Worm (Caenorhabditis elegans): Measurements from ENCODE around the gene srlf-27.

The srlf-27 gene

ce11 chrIV:14621117-14621516 is 16.4 kb upstream of the srlf-27 start:
- TF ChIP-seq ham-2 (GFP tag; optimal IDR thresholded peaks at IDR 0.05) (no peak), unc-39 (tag; optimal IDR thresholded peaks at IDR 0.05) (no peak), unc-62 (GFP tag; optimal IDR thresholded peaks at IDR 0.05) (no peak), tbx-8 (GFP tag; optimal IDR thresholded peaks at IDR 0.05) (no peak), ces-1 (GFP tag; optimal IDR thresholded peaks at IDR 0.05) (no peak), lsy-2 (tag; optimal IDR thresholded peaks at IDR 0.05) (no peak), nhr-2 (tag; optimal IDR thresholded peaks at IDR 0.05) (no peak), nhr-76 (tag; optimal IDR thresholded peaks at IDR 0.05) (no peak), pha-4 (tag; optimal IDR thresholded peaks at IDR 0.05) (no peak), elt-1 (tag; optimal IDR thresholded peaks at IDR 0.05; ENCODE audit: borderline replicate concordance, insufficient read depth) (no peak), unc-120 (tag; optimal IDR thresholded peaks at IDR 0.05; ENCODE audit: poor library complexity, severe bottlenecking) (no peak), bed-3 (GFP tag; optimal IDR thresholded peaks at IDR 0.05) (no peak), nhr-28 (tag; optimal IDR thresholded peaks at IDR 0.05) (no peak), ztf-11 (tag; optimal IDR thresholded peaks at IDR 0.05) (no peak), M03D4.4 (tag; optimal IDR thresholded peaks at IDR 0.05) (no peak), drap-1 (GFP tag; optimal IDR thresholded peaks at IDR 0.05) (no peak), ceh-83 (GFP tag; optimal IDR thresholded peaks at IDR 0.05) (no peak), sptf-1 (tag; optimal IDR thresholded peaks at IDR 0.05) (no peak)

DNA sequence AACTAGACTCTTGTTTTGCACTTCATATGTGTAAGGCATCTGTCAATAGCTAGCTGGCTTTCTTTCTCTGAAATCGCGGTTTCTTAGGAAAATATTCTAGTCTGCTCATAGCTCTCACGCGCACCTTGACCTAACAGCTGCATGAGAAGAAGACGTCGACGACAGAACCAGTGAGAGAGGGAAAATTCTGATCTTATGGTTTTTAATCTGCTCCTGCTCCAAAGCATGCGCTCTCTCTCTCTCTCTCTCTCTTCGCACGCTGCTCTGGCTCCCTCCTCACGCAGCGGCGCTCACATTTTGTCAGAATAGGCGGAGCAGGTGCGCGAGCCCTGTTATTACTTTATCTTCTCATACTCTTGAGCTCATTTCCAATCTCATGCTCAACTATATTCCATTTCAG is 15.4 kb upstream of the srlf-27 start:
- TF ChIP-seq nhr-28 (tag; optimal IDR thresholded peaks at IDR 0.05): no peak
- no peak for TF ChIP-seq ceh-39 (tag; optimal IDR thresholded peaks at IDR 0.05)
- TF ChIP-seq tbx-8 (GFP tag; optimal IDR thresholded peaks at IDR 0.05): no peak
- TF ChIP-seq ceh-43 (GFP tag; optimal IDR thresholded peaks at IDR 0.05): no peak
- no peak for TF ChIP-seq unc-39 (tag; optimal IDR thresholded peaks at IDR 0.05)
- TF ChIP-seq lsy-2 (tag; optimal IDR thresholded peaks at IDR 0.05): no peak
- no peak for TF ChIP-seq cnd-1 (tag; optimal IDR thresholded peaks at IDR 0.05)

- TF ChIP-seq ham-2 (GFP tag; optimal IDR thresholded peaks at IDR 0.05): no peak
- no peak for TF ChIP-seq ceh-39 (tag; optimal IDR thresholded peaks at IDR 0.05)
- TF ChIP-seq mab-5 (tag; optimal IDR thresholded peaks at IDR 0.05): no peak
- TF ChIP-seq tbx-8 (GFP tag; optimal IDR thresholded peaks at IDR 0.05): no peak
- TF ChIP-seq sptf-1 (tag; optimal IDR thresholded peaks at IDR 0.05): no peak
- no peak for TF ChIP-seq hlh-1 (tag; optimal IDR thresholded peaks at IDR 0.05)
- TF ChIP-seq nhr-237 (tag; optimal IDR thresholded peaks at IDR 0.05): no peak
- no peak for TF ChIP-seq sem-2 (GFP tag; optimal IDR thresholded peaks at IDR 0.05)
- TF ChIP-seq nhr-28 (tag; optimal IDR thresholded peaks at IDR 0.05): no peak
- TF ChIP-seq unc-39 (tag; optimal IDR thresholded peaks at IDR 0.05): no peak
- no peak for TF ChIP-seq bed-3 (GFP tag; optimal IDR thresholded peaks at IDR 0.05)
- no peak for TF ChIP-seq elt-3 (tag; optimal IDR thresholded peaks at IDR 0.05)
- no peak for TF ChIP-seq ztf-11 (tag; optimal IDR thresholded peaks at IDR 0.05)
- no peak for TF ChIP-seq zip-8 (tag; optimal IDR thresholded peaks at IDR 0.05)
- TF ChIP-seq elt-1 (tag; optimal IDR thresholded peaks at IDR 0.05; ENCODE audit: borderline replicate concordance, insufficient read depth): no peak
- no peak for TF ChIP-seq mls-2 (tag; optimal IDR thresholded peaks at IDR 0.05)
Observed at ce11 chrIV:14631726-14632125, 5.8 kb upstream of the srlf-27 start.

DNA sequence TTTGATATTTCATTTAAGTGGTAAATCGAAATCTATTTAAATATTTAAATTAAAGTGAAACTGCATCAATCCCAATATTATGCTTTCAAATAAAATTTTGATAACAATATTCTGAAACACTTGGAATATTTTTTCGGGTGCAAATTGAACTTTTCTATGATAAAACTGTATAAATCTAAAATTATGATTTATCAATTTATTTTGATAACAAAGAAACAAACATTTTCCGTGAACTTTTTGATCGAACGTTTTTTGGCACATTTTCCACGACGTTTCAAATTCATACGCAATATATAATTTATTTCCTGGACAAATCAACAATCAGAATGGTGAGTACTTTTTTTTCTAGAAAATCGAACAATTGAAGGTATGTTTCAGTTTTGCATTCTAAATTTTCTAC is 4.7 kb upstream of the srlf-27 start, which contains the start of gene irld-4:
TSS of gene irld-4 (plus strand) at position 301 of the 400 bp plus-strand sequence.
- TF ChIP-seq ceh-83 (GFP tag; optimal IDR thresholded peaks at IDR 0.05): no peak
- TF ChIP-seq M03D4.4 (tag; optimal IDR thresholded peaks at IDR 0.05): no peak
- TF ChIP-seq mep-1 (tag; optimal IDR thresholded peaks at IDR 0.05): no peak
- no peak for TF ChIP-seq unc-120 (tag; optimal IDR thresholded peaks at IDR 0.05; ENCODE audit: poor library complexity, severe bottlenecking)
- TF ChIP-seq snpc-4 (tag; optimal IDR thresholded peaks at IDR 0.05): no peak
- TF ChIP-seq sem-2 (GFP tag; optimal IDR thresholded peaks at IDR 0.05): no peak
- no peak for TF ChIP-seq blmp-1 (tag; optimal IDR thresholded peaks at IDR 0.05)
- TF ChIP-seq sptf-1 (tag; optimal IDR thresholded peaks at IDR 0.05): no peak
- no peak for TF ChIP-seq elt-1 (tag; optimal IDR thresholded peaks at IDR 0.05; ENCODE audit: borderline replicate concordance, insufficient read depth)
- no peak for TF ChIP-seq cnd-1 (tag; optimal IDR thresholded peaks at IDR 0.05)
- TF ChIP-seq lsy-2 (tag; optimal IDR thresholded peaks at IDR 0.05): no peak
- no peak for TF ChIP-seq zip-8 (tag; optimal IDR thresholded peaks at IDR 0.05)
- no peak for TF ChIP-seq ceh-43 (GFP tag; optimal IDR thresholded peaks at IDR 0.05)
- no peak for TF ChIP-seq ham-2 (GFP tag; optimal IDR thresholded peaks at IDR 0.05)
- TF ChIP-seq flh-1 (GFP tag; optimal IDR thresholded peaks at IDR 0.05): no peak
- no peak for TF ChIP-seq hlh-1 (tag; optimal IDR thresholded peaks at IDR 0.05)
- TF ChIP-seq nhr-2 (tag; optimal IDR thresholded peaks at IDR 0.05): no peak
- no peak for TF ChIP-seq ces-1 (GFP tag; optimal IDR thresholded peaks at IDR 0.05)
- no peak for TF ChIP-seq lin-32 (GFP tag; optimal IDR thresholded peaks at IDR 0.05)
- no peak for TF ChIP-seq bed-3 (GFP tag; optimal IDR thresholded peaks at IDR 0.05)

All from whole organism, mixed stage, embryonic.